Fruit fly (Drosophila melanogaster): Measurements from ENCODE around the gene aop.

- TF ChIP-seq CTCF (optimal IDR thresholded peaks at IDR 0.05) (no peak), CG8478 (optimal IDR thresholded peaks at IDR 0.05) (no peak)
Observed at dm6 chr2L:2171366-2172078, 7.0 kb downstream of the aop start.

Data from S2 (cell line).